Fruit fly (Drosophila melanogaster) whole organism, prepupa: ENCODE results near the gene CG11550.

Experiments
- Blimp-1 ChIP-seq: fragments of 200-800 bp; sonication (Bioruptor generic); optimal IDR thresholded peaks from 3 replicates; lab custom pipeline; 2017; ENCODE audit warnings: missing biosample characterization, missing genetic modification characterization, mild to moderate bottlenecking, moderate library complexity, missing genetic modification reagents
- CG10631 ChIP-seq: fragments of 200-800 bp; sonication (Bioruptor generic); optimal IDR thresholded peaks from 2 replicates; lab custom pipeline; 2016; ENCODE audit warnings: missing biosample characterization, missing genetic modification characterization
- CG11762 ChIP-seq: fragments of 200-800 bp; sonication (Bioruptor generic); optimal IDR thresholded peaks from 3 replicates; lab custom pipeline; 2016; ENCODE audit warnings: missing biosample characterization, missing genetic modification characterization; ENCODE audit not compliant: insufficient read depth
- CG1621 ChIP-seq: fragments of 200-800 bp; sonication (Bioruptor generic); optimal IDR thresholded peaks from 3 replicates; lab custom pipeline; 2018; ENCODE audit warnings: missing biosample characterization, mild to moderate bottlenecking, missing genetic modification characterization
- CG16779 ChIP-seq: fragments of 200-800 bp; sonication (Bioruptor generic); optimal IDR thresholded peaks from 3 replicates; lab custom pipeline; 2017; ENCODE audit warnings: missing biosample characterization, mild to moderate bottlenecking, missing genetic modification characterization
- CG32006 ChIP-seq: fragments of 200-800 bp; sonication (Bioruptor generic); optimal IDR thresholded peaks from 3 replicates; lab custom pipeline; 2017; ENCODE audit warnings: missing biosample characterization, mild to moderate bottlenecking, missing genetic modification characterization
- CG34406 ChIP-seq: fragments of 200-800 bp; sonication (Bioruptor generic); optimal IDR thresholded peaks from 3 replicates; lab custom pipeline; 2016; ENCODE audit warnings: missing biosample characterization, missing genetic modification characterization
- CG4318 ChIP-seq: fragments of 200-800 bp; sonication (Bioruptor generic); optimal IDR thresholded peaks from 3 replicates; lab custom pipeline; 2017; ENCODE audit warnings: missing biosample characterization, mild to moderate bottlenecking, missing genetic modification characterization
- CG6163 ChIP-seq: fragments of 200-800 bp; sonication (Bioruptor generic); IDR thresholded peaks from 3 replicates; pipeline ENCODE4 v1.3.6; 2022; ENCODE audit warnings: missing biosample characterization, missing genetic modification characterization
- CG6276 ChIP-seq: fragments of 200-800 bp; sonication (Bioruptor generic); optimal IDR thresholded peaks from 2 replicates; lab custom pipeline; 2017; ENCODE audit warnings: missing biosample characterization, mild to moderate bottlenecking, missing genetic modification characterization
- CG6792 ChIP-seq: fragments of 200-800 bp; sonication (Bioruptor generic); optimal IDR thresholded peaks from 3 replicates; lab custom pipeline; 2016; ENCODE audit warnings: missing biosample characterization, missing genetic modification characterization
- CG6808 ChIP-seq: fragments of 200-800 bp; sonication (Bioruptor generic); optimal IDR thresholded peaks from 3 replicates; lab custom pipeline; 2017; ENCODE audit warnings: missing biosample characterization, missing genetic modification characterization, mild to moderate bottlenecking, moderate library complexity, missing genetic modification reagents
- CG6854 ChIP-seq: fragments of 200-800 bp; sonication (Bioruptor generic); optimal IDR thresholded peaks from 2 replicates; lab custom pipeline; 2017; ENCODE audit warnings: missing biosample characterization, mild to moderate bottlenecking, missing genetic modification characterization
- CG7368 ChIP-seq: fragments of 200-800 bp; sonication (Bioruptor generic); optimal IDR thresholded peaks from 3 replicates; lab custom pipeline; 2016; ENCODE audit warnings: missing biosample characterization, missing genetic modification characterization
- CG8319 ChIP-seq: fragments of 200-800 bp; sonication (Bioruptor generic); optimal IDR thresholded peaks from 3 replicates; lab custom pipeline; 2016; ENCODE audit warnings: missing biosample characterization, missing genetic modification characterization
- CG8632 ChIP-seq: fragments of 200-800 bp; sonication (Bioruptor generic); optimal IDR thresholded peaks from 3 replicates; lab custom pipeline; 2016; ENCODE audit warnings: missing biosample characterization, missing genetic modification characterization
- CG9139 ChIP-seq: fragments of 200-800 bp; sonication (Bioruptor generic); optimal IDR thresholded peaks from 3 replicates; lab custom pipeline; 2017; ENCODE audit warnings: missing biosample characterization, mild to moderate bottlenecking, missing genetic modification characterization
- Eip78C ChIP-seq: fragments of 200-800 bp; sonication (Bioruptor generic); peaks from one replicate; lab custom pipeline; 2016; ENCODE audit warnings: missing biosample characterization, missing genetic modification characterization
- Eip93F ChIP-seq: fragments of 200-800 bp; sonication (Bioruptor generic); optimal IDR thresholded peaks from 2 replicates; lab custom pipeline; 2016; ENCODE audit warnings: missing biosample characterization, mild to moderate bottlenecking, missing genetic modification characterization
- Ets96B ChIP-seq: fragments of 200-800 bp; optimal IDR thresholded peaks from 2 replicates; lab custom pipeline; 2019; ENCODE audit warnings: missing biosample characterization, mild to moderate bottlenecking, missing genetic modification characterization, moderate library complexity
- Gug ChIP-seq: fragments of 200-800 bp; sonication (Bioruptor generic); IDR thresholded peaks from 2 replicates; pipeline ENCODE4 v1.3.6; 2022; ENCODE audit warnings: missing biosample characterization, missing genetic modification characterization
- Hr38 ChIP-seq: sonication (Bioruptor generic); optimal IDR thresholded peaks from 2 replicates; lab custom pipeline; 2016; ENCODE audit warnings: missing biosample characterization, missing genetic modification characterization
- Hr39 ChIP-seq: fragments of 200-800 bp; sonication (Bioruptor generic); optimal IDR thresholded peaks from 2 replicates; lab custom pipeline; 2016; ENCODE audit warnings: missing biosample characterization, missing genetic modification characterization
- Hr4 ChIP-seq: fragments of 200-800 bp; sonication (Bioruptor generic); optimal IDR thresholded peaks from 3 replicates; lab custom pipeline; 2016; ENCODE audit warnings: missing biosample characterization, missing genetic modification characterization
- Met ChIP-seq: fragments of 200-800 bp; sonication (Bioruptor generic); optimal IDR thresholded peaks from 3 replicates; lab custom pipeline; 2016; ENCODE audit warnings: missing biosample characterization, missing genetic modification characterization
- Sox14 ChIP-seq: fragments of 200-800 bp; sonication (Bioruptor generic); optimal IDR thresholded peaks from 3 replicates; lab custom pipeline; 2016; ENCODE audit warnings: missing biosample characterization, missing genetic modification characterization
- achi ChIP-seq: fragments of 200-800 bp; sonication (Bioruptor generic); optimal IDR thresholded peaks from 3 replicates; lab custom pipeline; 2016; ENCODE audit warnings: missing biosample characterization, missing genetic modification characterization
- acj6 ChIP-seq: fragments of 200-800 bp; sonication (Bioruptor generic); optimal IDR thresholded peaks from 3 replicates; lab custom pipeline; 2016; ENCODE audit warnings: missing biosample characterization, missing genetic modification characterization
- cyc ChIP-seq: fragments of 200-800 bp; sonication (Bioruptor generic); optimal IDR thresholded peaks from 3 replicates; lab custom pipeline; 2016; ENCODE audit warnings: missing biosample characterization, missing genetic modification characterization
- dac ChIP-seq: fragments of 200-800 bp; sonication (Bioruptor generic); optimal IDR thresholded peaks from 2 replicates; lab custom pipeline; 2017; ENCODE audit warnings: missing biosample characterization, mild to moderate bottlenecking, missing genetic modification characterization
- dsx ChIP-seq: fragments of 200-800 bp; optimal IDR thresholded peaks from 3 replicates; lab custom pipeline; 2019; ENCODE audit warnings: missing biosample characterization, mild to moderate bottlenecking, missing genetic modification characterization, moderate library complexity; ENCODE audit not compliant: poor library complexity, severe bottlenecking
- eg ChIP-seq: fragments of 200-800 bp; sonication (Bioruptor generic); IDR thresholded peaks from 3 replicates; pipeline ENCODE4 v1.3.6; 2022; ENCODE audit warnings: missing biosample characterization, missing genetic modification characterization
- fd59A ChIP-seq: fragments of 200-800 bp; sonication (Bioruptor generic); optimal IDR thresholded peaks from 2 replicates; lab custom pipeline; 2017; ENCODE audit warnings: missing biosample characterization, mild to moderate bottlenecking, missing genetic modification characterization, missing genetic modification reagents
- fd85E ChIP-seq: fragments of 200-800 bp; sonication (Bioruptor generic); optimal IDR thresholded peaks from 3 replicates; lab custom pipeline; 2016; ENCODE audit warnings: missing biosample characterization, missing genetic modification characterization
- fkh ChIP-seq: fragments of 200-800 bp; sonication (Bioruptor generic); optimal IDR thresholded peaks from 3 replicates; lab custom pipeline; 2017; ENCODE audit warnings: missing biosample characterization, mild to moderate bottlenecking, missing genetic modification characterization, moderate library complexity
- lz ChIP-seq: fragments of 200-800 bp; sonication (Bioruptor generic); optimal IDR thresholded peaks from 3 replicates; lab custom pipeline; 2016; ENCODE audit warnings: missing biosample characterization, missing genetic modification characterization
- net ChIP-seq: fragments of 200-800 bp; sonication (Bioruptor generic); optimal IDR thresholded peaks from 3 replicates; lab custom pipeline; 2016; ENCODE audit warnings: missing biosample characterization, missing genetic modification characterization
- pdm3 ChIP-seq: fragments of 200-800 bp; sonication (Bioruptor generic); optimal IDR thresholded peaks from 3 replicates; lab custom pipeline; 2016; ENCODE audit warnings: missing biosample characterization, missing genetic modification characterization
- salr ChIP-seq, 2 experiments: fragments of 200-800 bp; sonication (Bioruptor generic); optimal IDR thresholded peaks; 3 replicates each; lab custom pipeline; 2016 to 2018; ENCODE audit warnings: missing biosample characterization in 2 of 2, missing genetic modification characterization in 2 of 2, mild to moderate bottlenecking in 1 of 2
- spab ChIP-seq: fragments of 200-800 bp; sonication (Bioruptor generic); optimal IDR thresholded peaks from 2 replicates; lab custom pipeline; 2017; ENCODE audit warnings: missing biosample characterization, mild to moderate bottlenecking, missing genetic modification characterization, missing genetic modification reagents
- ss ChIP-seq, 2 experiments: fragments of 200-800 bp; sonication (Bioruptor generic); optimal IDR thresholded peaks; 2 replicates in 1 of 2; 3 replicates in 1 of 2; lab custom pipeline; 2017 to 2018; ENCODE audit warnings: mild to moderate bottlenecking in 2 of 2, missing biosample characterization in 2 of 2, missing genetic modification characterization in 2 of 2, moderate library complexity in 1 of 2
- svp ChIP-seq: fragments of 200-800 bp; sonication (Bioruptor generic); peaks from one replicate; lab custom pipeline; 2016; ENCODE audit warnings: missing biosample characterization, missing genetic modification characterization
- topi ChIP-seq: fragments of 200-800 bp; sonication (Bioruptor generic); optimal IDR thresholded peaks from 3 replicates; lab custom pipeline; 2016; ENCODE audit warnings: missing biosample characterization, missing genetic modification characterization
- vri ChIP-seq: fragments of 200-800 bp; sonication (Bioruptor generic); optimal IDR thresholded peaks from 3 replicates; lab custom pipeline; 2016; ENCODE audit warnings: missing biosample characterization, mild to moderate bottlenecking, missing genetic modification characterization

CG11550 gene

DNA sequence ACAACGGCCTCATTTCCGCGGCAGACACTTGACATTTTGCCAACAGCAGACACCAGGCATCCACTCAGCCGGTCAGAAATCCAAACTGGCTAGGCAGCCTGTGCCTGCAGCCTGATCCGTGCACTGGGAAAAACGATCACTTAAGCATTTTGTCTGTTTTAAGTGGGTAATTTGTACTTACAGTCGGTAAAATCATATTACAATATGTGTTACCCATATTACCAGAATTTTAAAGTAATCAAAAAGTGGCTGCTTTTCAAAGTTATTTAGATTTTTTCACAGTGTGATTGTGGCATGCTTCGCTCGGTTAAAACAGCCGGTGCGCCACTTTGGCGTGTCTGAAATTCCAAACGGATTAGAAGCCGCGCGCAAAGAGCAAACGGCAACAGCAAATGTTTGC, 1.1 kb upstream of the CG11550 start (continued):
- TF ChIP-seq Blimp-1 (GFP tag; lab: Kevin White, UChicago) (peak; percentile 8), CG11762 (GFP tag; lab: Kevin White, UChicago) (peak; percentile 87), fd59A (GFP tag; lab: Kevin White, UChicago) (peak; percentile 80), Gug (GFP tag; lab: Robert Waterston, UW) (peak; percentile 96), Eip78C (GFP tag; lab: Kevin White, UChicago) (peak; percentile 96), ss (GFP tag; optimal IDR thresholded peaks at IDR 0.05; lab: Kevin White, UChicago) (peak; percentile 34 to 75), fkh (GFP tag; lab: Kevin White, UChicago) (no peak), svp (peak; percentile 89), lz (peak; percentile 83), CG9139 (GFP tag; lab: Kevin White, UChicago) (peak; percentile 65), CG10631 (GFP tag; lab: Kevin White, UChicago) (peak; percentile 92), Hr4 (peak; percentile 98), CG4318 (peak; percentile 95), net (GFP tag; lab: Kevin White, UChicago) (peak; percentile 94), Eip93F (no peak), CG6854 (GFP tag; lab: Kevin White, UChicago) (peak; percentile 16), spab (GFP tag; lab: Kevin White, UChicago) (peak; percentile 80), CG34406 (GFP tag; lab: Kevin White, UChicago) (peak; percentile 73)

DNA sequence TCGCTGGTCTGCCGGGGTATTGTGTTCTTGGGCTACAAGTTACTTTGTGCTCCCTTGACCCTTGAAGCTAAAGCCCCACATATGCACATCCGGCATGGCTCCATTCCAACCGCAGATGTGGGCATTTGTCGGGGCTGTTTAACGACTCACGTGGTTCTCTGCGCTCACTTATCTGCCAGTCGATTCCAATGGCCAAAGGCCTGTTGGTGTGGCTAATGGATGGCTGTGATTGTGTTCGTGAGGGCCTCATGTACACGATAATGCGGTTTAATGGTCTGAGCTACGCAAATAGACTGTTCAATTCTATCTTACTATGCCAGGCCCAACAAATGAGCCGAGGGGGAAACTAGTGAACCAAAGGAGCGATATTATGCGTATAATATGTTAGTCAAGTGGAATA, 7.0 kb downstream of the CG11550 start:
- no peak for TF ChIP-seq CG8319 (GFP tag; lab: Kevin White, UChicago)
- TF ChIP-seq svp: peak; percentile 87
- TF ChIP-seq Eip78C (GFP tag; lab: Kevin White, UChicago): peak; percentile 70
- peak; percentile 29 to 47 for TF ChIP-seq ss (GFP tag; optimal IDR thresholded peaks at IDR 0.05; lab: Kevin White, UChicago)
- peak; percentile 15 for TF ChIP-seq CG6276 (GFP tag; lab: Kevin White, UChicago)
- no peak for TF ChIP-seq achi

DNA sequence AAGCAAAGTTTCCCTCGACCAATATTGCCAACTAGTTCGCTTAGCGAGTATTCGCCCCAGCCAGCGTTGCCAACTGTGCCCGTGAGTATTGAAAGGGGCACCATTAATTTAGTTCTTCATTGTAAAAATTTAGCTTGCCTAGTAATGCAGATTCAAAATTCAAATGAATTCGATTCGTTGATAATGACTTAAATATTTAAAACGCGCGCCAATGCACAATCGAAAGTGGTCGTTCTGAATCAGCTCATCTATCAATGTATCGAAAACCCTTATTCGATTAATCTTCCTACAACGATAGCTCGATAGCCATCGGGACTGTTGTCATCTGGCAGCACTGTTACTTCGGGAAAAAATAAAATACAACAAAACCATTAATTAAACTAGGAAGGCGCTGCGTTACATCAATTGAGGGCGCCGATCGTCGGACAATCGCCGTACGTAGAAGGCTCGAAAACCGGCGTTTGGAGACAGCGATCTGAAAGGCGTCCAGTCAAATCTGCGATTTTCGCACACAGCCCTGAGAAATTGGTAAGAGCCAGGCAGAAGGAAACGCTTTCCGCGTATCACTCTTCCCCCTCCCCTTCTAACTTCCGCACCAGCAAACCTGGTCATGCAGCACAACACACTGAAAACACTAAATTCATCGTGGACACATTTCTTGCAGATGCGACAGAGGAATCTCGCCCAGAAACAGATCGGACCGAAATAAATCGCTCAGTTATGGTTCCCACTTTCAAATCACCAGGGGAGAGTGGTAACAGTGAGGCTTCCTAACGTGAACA, 10.3 kb downstream of the CG11550 start, which contains the start of gene Zmynd8:
Gene Zmynd8 (plus strand): TSS at position 313 of the 782 bp plus-strand sequence.
- TF ChIP-seq acj6: no peak
- TF ChIP-seq Gug (GFP tag; lab: Robert Waterston, UW): no peak
- TF ChIP-seq achi: no peak
- TF ChIP-seq Sox14 (GFP tag; lab: Kevin White, UChicago): peak; percentile 25
- TF ChIP-seq CG8319 (GFP tag; lab: Kevin White, UChicago): no peak
- TF ChIP-seq CG11762 (GFP tag; lab: Kevin White, UChicago): no peak
- no peak for TF ChIP-seq CG34406 (GFP tag; lab: Kevin White, UChicago)
- TF ChIP-seq CG6163 (GFP tag; lab: Robert Waterston, UW): no peak
- TF ChIP-seq fkh (GFP tag; lab: Kevin White, UChicago): no peak
- no peak for TF ChIP-seq pdm3 (GFP tag; lab: Kevin White, UChicago)
- TF ChIP-seq CG7368 (GFP tag; lab: Kevin White, UChicago): no peak
- TF ChIP-seq CG6792: no peak
- TF ChIP-seq CG32006 (GFP tag; lab: Kevin White, UChicago): no peak
- no peak for TF ChIP-seq fd85E (GFP tag; lab: Kevin White, UChicago)
- no peak for TF ChIP-seq Met
- no peak for TF ChIP-seq CG6276 (GFP tag; lab: Kevin White, UChicago)
- TF ChIP-seq salr (GFP tag; optimal IDR thresholded peaks at IDR 0.05; lab: Kevin White, UChicago): no peak
- TF ChIP-seq CG1621 (tag; lab: Kevin White, UChicago): peak; percentile 2
- no peak for TF ChIP-seq topi
- TF ChIP-seq Eip93F: no peak
- no peak for TF ChIP-seq vri (GFP tag; lab: Kevin White, UChicago)
- TF ChIP-seq CG8632 (GFP tag; lab: Kevin White, UChicago): no peak
- TF ChIP-seq CG6808 (GFP tag; lab: Kevin White, UChicago): peak; percentile 32
- TF ChIP-seq Blimp-1 (GFP tag; lab: Kevin White, UChicago): peak; percentile 26
- TF ChIP-seq lz: no peak
- TF ChIP-seq dac (GFP tag; lab: Kevin White, UChicago): no peak
- no peak for TF ChIP-seq spab (GFP tag; lab: Kevin White, UChicago)
- TF ChIP-seq dsx (GFP tag; lab: Kevin White, UChicago): no peak
- TF ChIP-seq Ets96B: no peak
- TF ChIP-seq CG6854 (GFP tag; lab: Kevin White, UChicago): peak; percentile 43
- no peak for TF ChIP-seq eg
- no peak for TF ChIP-seq fd59A (GFP tag; lab: Kevin White, UChicago)
- no peak for TF ChIP-seq CG4318
- no peak for TF ChIP-seq cyc (GFP tag; lab: Kevin White, UChicago)
- TF ChIP-seq CG16779 (tag; lab: Kevin White, UChicago): no peak
- TF ChIP-seq Hr39 (GFP tag; lab: Kevin White, UChicago): no peak
- TF ChIP-seq Hr38 (GFP tag; lab: Kevin White, UChicago): no peak
